Fruit fly (Drosophila melanogaster) whole organism, larva: ENCODE results near the gene shams.

Experiments used
- noc ChIP-seq: fragments of 200-800 bp; sonication (Bioruptor generic); optimal IDR thresholded peaks from 3 replicates; lab custom pipeline; 2019; ENCODE audit warnings: missing biosample characterization, mild to moderate bottlenecking, missing genetic modification characterization, moderate library complexity

The shams gene

DNA sequence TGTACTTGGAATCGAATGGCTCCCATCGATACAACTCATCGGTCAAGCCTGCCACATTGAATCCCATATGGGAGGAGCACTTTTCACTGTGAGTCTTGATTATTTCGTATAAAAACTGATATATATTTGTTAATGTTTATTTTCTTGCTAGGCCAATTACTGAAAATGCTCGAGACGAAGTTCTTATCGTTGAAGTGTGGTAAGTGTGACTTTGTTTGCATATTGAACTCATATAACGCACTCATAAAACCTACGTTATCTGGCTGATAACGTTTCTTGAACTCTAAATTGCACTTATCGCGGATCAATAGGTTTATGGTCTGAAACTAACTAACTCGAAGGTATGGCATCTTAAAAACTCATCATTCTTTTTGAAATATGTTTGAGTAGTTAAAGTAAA lies 13.9 kb downstream of the shams start:
- TF ChIP-seq noc, result no peak

DNA sequence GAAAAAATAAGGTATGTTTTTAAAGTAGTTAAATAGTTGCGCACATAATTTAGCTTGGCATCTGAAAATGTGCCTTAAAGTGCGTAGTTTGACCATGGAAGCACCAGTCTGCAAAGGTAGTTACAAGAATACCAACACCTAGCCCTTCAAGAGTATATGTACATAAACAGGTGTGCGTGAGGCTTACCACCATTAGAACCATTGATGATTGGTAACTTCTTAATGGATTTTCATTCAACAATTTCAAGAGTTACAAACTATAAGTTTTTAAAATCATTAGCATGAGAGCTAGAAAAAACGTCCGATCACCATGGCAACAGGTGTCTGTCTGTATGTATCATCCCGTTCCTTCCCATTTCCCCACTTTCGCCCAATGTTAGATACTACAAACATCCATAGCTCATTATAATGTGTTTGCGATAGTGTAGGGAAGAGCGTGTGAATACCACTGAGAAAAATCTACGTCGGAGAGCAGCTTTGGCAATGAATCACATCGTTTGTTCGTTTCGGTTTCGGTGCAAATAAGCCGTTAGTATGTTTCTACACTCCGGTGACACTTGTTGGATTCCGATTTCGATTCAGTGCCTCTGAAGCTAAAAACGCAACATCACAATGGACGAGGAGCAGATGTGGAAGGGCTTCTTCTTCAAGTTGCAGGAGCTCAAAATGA lies 17.8 kb downstream of the shams start:
- no peak for TF ChIP-seq noc

DNA sequence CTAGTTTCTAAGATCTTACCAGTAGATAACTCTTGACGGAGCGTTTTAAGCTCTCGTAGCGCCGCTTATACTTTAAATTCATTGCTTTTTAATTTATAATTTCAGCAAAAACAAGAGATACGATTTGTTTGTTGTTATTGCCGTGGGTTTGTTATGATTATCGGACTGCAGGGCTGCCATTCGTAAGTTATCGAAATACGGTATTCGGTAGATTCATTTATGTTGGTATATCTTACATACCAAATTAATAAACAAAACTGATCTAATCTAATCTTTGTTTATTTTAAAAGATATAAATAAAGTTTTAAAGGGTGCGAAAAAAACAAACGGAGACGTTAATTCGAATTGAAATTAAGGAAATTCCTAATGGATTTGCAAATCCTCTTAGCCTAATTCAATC lies 18.4 kb downstream of the shams start, which contains the start of the genes CG31111 and stac:
TSS of gene CG31111 (minus strand) at position 162 of the 400 bp plus-strand sequence.
TSS of gene stac (plus strand) at position 271 of the 400 bp plus-strand sequence.
- no peak for TF ChIP-seq noc

DNA sequence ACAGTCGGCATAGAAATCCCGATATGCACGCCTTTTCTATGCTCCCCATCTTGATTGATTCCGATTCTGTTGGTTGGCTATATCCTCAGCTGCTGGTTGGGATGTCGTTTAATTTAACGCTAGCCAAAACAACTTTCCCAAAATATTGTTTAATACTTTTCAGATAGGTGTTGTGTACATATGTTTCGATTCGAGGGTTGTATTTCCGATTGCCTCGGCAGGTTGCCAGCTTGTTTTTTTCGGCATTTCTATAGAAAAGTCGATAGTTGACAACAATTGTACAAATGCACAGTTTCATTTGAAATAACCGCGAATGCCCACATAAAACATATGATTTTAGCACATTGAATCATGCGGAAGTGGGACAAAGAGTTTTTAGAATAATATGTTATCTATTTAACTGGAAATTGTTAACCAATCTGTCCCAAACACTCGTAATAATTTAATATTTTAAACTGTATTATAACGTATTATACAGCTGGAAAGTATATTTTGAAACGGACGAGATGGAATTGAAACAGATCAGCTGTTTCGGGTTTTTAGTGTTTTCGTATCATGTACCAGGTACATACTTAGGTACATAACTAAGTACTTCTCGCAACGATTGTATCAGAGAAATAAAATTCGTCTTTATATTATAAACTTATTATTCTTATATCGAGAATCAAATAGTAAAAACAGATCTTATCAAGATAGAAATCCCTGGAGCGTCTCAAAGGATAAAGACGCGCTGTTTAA lies 19.8 kb downstream of the shams start, which contains the start of gene CG31109:
TSS of gene CG31109 (minus strand) at position 203 of the 738 bp plus-strand sequence.
- peak; percentile 20 for TF ChIP-seq noc

DNA sequence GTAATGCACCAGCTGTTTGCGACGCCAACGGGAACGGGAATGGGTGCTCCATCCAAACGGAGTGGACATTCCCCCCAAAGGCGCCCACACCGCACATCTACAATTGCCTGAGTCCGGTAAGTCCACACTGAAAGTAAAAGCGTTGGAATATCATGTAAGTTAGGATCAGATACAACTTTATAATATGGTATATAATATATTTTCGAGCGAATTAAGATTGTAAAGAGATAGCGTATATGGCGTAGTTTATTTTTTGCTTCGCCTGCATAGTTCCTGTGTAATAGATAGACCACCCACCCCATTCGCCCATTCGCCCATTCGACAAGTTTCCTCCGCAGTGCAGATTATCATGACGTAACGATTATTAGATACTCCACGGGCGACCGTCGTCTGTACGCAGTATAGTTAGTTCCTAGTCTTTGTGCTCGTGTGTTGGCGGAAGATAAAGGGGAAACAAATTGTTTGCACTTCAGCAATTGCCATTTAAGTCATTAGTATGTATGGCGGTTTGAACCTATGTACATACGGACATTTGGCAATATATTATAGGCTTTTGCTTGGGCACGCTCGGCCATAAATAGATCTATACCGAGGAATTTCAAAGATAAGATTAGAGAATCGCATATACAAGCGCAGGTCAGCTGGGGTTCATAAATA lies 22.8 kb downstream of the shams start:
- peak; percentile 46 for TF ChIP-seq noc

DNA sequence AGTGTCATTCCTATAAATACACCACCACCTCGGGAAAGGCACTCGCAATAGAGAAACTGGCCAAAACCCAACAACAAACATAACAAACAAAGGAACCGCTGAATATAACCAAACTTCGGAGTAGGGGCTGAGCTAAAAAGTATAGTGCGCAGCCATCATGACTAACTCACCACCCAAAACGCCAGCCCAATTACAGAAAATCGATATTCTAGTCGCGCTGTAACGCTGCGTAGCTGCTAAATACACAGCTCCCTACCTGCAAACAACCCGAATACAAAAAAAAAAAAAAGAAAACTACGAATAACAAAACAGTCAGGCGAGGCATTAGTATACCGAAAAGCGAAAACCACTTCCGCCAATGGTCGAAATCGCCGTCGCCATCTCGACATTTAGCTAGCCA lies 23.8 kb downstream of the shams start:
- TF ChIP-seq noc, result no peak

DNA sequence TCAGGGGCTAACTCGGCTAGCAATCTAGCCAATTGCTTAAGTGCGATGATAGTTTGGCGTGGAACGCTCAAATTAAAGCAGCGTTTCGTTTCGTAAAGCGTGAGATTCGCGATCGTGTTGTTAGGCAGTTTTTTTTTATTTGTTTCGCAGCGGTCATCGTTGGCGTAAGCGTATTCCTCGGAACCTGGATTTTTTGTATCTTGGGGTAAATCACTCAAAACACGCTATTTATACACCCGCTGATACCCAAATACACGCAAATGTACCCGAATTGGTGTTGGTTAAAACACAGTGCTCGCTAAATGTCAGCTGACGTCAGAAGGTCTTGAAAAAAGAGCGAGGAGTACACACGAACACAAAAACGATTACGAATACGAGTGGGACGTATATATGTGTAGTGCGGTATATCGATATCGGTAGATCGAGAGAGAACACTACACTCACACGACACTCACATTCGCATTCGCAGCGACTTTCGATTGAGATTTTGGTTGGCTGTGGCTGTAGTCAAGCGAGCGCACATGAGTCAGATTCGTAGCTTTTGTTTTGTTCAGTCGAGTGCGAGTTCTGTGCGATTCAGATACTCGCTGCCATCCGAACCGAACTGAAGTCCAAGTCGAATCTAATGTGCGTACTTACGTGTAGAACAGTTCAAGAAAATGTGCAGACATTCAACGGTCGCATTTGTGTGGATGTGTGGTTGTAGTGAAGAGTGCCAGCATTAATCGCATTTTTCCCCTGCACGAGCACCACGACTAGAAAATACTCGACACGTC lies 24.5 kb downstream of the shams start:
- TF ChIP-seq noc, result peak; percentile 58

DNA sequence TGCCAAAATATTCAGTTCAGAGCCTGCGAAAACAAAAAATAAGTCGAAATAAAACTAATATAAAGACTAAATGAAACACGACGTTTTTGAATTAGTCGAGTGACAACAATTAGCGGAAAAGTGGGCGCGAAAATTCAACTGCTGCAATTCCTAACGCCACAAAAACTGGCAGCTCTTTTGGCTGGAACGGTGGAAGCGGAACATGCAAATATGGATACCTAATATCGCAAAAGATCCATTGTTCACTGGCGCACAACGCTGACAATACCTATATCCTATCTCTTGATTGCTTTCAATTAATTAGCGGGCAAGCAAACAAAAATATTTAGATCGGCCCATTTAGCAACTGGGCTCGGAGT lies 25.0 kb downstream of the shams start, which contains the start of gene CG11791:
TSS of gene CG11791 (plus strand) at position 234 of the 359 bp plus-strand sequence.
- TF ChIP-seq noc, result no peak

DNA sequence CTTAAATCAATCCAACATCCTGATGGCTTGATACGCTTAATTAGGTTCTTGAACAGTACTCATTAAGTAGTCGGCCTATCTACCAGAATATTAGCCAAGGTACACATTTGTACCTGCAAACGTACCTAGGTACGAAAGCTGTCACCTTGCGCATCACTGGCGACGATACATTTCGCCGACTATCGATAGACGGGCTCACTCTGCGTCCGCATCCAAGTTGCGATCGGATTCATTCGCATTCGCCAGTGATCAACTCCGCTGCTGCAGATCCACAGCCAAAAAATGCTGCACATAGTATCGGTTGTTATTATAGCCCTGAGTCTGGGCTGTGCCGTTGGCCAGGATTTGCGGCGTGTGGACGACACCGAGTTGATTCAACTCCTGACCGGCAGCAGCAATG lies 26.9 kb downstream of the shams start, which contains the start of gene CG11790:
TSS of gene CG11790 (plus strand) at position 203 of the 400 bp plus-strand sequence.
- TF ChIP-seq noc, result no peak

DNA sequence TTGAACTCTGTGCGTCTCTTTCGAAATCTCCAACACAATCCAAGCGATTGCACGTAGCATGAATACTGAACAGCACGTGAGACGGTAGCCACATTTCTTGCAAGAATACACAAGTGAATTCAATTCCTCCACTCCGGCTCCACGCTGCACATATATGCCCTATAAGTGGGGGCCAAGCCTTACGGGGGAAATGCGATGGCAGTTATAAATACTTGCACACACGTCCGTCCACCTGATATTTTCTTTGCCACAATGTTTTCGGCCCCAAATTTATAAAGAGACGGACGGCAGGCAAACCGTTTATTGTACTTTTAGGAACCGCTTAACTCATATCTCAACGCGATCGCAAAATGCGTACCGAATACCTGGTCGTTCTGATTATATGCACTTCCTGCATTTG lies 28.4 kb downstream of the shams start, which contains the start of gene CG11786:
TSS of gene CG11786 (plus strand) at position 301 of the 400 bp plus-strand sequence.
- no peak for TF ChIP-seq noc

DNA sequence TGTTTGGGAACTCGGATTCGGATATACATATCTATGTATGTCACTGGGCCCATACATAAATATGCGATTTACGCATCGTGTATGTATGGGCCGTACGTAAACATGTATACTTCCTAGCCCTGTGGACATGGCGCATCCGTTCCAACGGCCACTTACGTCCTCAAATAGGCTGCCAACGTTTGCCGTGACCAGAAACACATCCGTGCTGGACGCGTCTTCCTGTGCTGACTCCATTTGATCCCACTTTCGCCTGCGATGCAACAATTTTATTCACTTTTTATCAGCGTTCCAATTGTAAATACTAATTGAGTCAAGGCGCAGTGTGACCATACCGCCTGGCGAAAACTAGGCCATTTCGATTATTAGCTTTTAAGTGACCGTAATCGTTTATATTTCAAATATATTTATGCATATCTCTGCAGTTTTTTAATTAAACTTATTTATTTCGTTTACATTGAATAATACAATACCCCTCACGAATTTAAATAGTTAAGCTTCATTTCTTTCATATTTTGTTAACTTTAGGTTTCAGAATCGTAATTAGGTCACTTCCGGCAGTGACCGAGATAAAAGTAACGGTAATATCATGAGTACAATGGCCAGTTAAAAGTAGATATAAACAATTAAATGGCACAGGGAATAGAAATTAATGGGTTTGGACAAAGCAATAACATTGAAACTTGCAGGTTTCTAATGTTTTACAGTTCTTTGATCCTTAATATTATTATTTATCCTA lies 29.4 kb downstream of the shams start, which contains the start of gene 5PtaseI:
TSS of gene 5PtaseI (minus strand) at position 336 of the 736 bp plus-strand sequence.
- TF ChIP-seq noc, result no peak

DNA sequence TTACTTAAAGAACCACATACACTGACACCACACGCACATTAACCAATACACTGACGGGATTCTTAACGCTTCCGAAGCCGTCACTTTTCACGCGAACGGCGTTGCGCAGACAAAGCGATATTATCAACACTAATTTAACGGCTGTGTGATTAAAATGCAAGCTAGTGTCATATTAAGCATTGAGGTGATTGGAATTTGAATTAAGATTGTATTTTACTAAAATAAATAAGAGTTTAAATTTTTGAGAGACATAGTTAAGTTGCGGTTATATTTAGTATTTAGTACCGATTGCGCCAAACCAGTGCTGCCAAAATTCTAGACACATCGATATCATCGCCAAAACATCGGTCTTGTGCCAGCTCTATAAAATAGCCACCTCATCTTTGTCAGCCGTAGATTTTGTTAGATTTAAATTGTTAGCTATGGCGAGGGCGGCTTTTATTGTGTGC lies 35.4 kb downstream of the shams start, which contains the start of the genes Ythdf and bai:
TSS of gene Ythdf (minus strand) at position 222 of the 449 bp plus-strand sequence.
TSS of gene bai (plus strand) at position 347 of the 449 bp plus-strand sequence.
- TF ChIP-seq noc, result no peak

DNA sequence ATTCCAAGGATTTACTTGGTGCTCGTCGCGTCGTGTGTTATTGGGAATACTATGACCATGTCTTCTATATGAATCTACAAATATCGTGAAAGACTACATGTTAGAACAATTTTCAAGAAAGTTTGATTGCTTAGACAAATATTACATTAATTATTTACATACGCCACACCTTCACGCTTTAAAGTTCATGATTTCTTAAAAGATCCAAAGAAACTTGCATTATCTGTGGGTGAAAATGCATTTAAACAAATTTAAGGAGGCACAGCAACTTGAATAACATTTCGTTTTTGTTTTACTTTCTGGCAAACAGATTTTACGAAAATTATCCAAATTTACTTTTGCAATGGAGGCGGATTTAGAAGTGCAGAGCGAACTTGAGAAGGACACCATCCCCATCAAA lies 37.8 kb downstream of the shams start, which contains the start of gene CG31115:
TSS of gene CG31115 (plus strand) at position 301 of the 400 bp plus-strand sequence.
- TF ChIP-seq noc, result no peak

DNA sequence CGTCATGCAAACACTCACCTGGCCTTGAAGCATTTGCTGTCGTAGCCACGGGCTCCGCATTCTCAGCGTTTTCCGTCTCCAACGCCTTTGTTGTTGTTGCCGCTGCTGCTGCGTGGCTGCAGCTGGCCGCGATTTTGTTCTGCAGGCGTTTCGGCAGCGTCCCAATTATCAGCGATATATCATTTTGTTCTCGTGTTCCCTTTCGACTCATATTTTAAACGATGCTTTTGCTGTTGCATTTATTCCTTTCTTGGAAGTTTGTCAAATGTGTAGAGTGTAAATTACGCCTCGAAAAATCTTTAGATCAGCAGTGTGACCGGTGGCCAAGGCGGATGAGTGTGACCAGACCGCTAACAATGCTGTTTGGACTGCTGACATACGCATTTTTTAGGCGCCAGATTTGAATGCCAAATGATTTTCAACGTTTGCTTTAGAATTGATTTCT lies 41.2 kb downstream of the shams start, which contains the start of gene Smg6:
TSS of gene Smg6 (minus strand) at position 324 of the 445 bp plus-strand sequence.
- no peak for TF ChIP-seq noc

DNA sequence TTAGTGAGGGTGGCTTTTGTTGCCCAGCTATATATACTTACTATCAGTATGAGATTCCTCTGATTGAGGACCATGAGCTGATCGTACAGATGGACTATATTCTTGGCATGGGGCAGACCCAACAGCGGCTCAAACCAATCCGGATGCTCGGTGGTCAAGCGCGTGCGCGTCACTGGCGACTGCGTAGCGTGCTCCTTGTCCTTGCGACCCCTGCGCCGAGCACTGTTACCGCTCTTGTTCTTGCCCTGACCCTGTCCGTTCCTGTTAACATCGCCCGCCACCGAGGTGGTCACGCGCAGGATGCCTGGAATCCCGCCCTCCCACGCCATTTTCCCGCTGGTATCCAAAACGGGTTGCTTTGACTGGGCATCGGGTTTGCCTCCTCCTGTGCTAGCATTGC lies 41.7 kb downstream of the shams start:
- TF ChIP-seq noc, result no peak
